Fruit fly (Drosophila melanogaster): Measurements from ENCODE around the gene Act88F.

Act88F gene

DNA sequence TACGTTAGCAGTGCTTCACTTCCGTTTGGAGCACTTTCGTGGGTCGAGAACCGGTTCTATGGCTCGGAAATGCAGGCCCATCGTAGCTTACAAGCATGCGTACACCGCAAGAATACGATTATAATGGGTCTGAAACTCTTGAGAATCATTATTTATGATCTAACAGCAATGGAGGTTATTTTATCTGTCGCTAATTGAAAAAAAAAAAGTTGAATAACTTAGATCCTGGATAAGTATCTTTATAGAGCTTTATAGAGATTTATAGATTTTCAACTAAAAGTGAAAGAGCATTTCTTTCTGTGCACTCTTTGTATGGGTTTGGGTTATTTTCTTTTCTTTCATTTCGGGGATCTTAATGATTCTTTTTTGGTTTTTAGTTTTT, 12.0 kb upstream of the Act88F start (continued):
- TF ChIP-seq CG18262 (tag; optimal IDR thresholded peaks at IDR 0.05) (peak; percentile 83), CG14014 (GFP tag; IDR thresholded peaks at IDR 0.05) (0 out of 2 replicates have a peak, but pooled peaks have one; percentile 18), sens-2 (GFP tag; IDR thresholded peaks at IDR 0.05) (peak; percentile 27; the same call in 1 of the 2 replicates), B-H1 (GFP tag; IDR thresholded peaks at IDR 0.05) (0 out of 3 replicates have a peak, but pooled peaks have one; percentile 20), trh (GFP tag; optimal IDR thresholded peaks at IDR 0.05) (no peak), corto (GFP tag; optimal IDR thresholded peaks at IDR 0.05) (peak; percentile 12), CG18011 (GFP tag; optimal IDR thresholded peaks at IDR 0.05) (no peak), sisA (GFP tag; IDR thresholded peaks at IDR 0.05) (peak; percentile 15; the same call in 1 of the 2 replicates), hkb (optimal IDR thresholded peaks at IDR 0.05) (no peak), hkb (GFP tag; IDR thresholded peaks at IDR 0.05) (peak; percentile 56; the same call in 1 of the 2 replicates), CG8290 (GFP tag; optimal IDR thresholded peaks at IDR 0.05) (peak; percentile 41), CG8290 (tag; optimal IDR thresholded peaks at IDR 0.05) (no peak), dpn (GFP tag; optimal IDR thresholded peaks at IDR 0.05) (peak in 1 of 2 experiments; percentile 49), CG10431 (GFP tag; optimal IDR thresholded peaks at IDR 0.05) (peak; percentile 3), CG43689 (GFP tag; IDR thresholded peaks at IDR 0.05) (no peak), schlank (tag; optimal IDR thresholded peaks at IDR 0.05) (no peak), pum (GFP tag; optimal IDR thresholded peaks at IDR 0.05) (peak; percentile 54), tio (GFP tag; optimal IDR thresholded peaks at IDR 0.05) (peak; percentile 42), Stat92E (GFP tag; optimal IDR thresholded peaks at IDR 0.05) (peak in 1 of 3 experiments; percentile 34), CG2678 (tag; optimal IDR thresholded peaks at IDR 0.05) (peak; percentile 60), CG13424 (tag; optimal IDR thresholded peaks at IDR 0.05) (peak; percentile 63), Atf3 (GFP tag; optimal IDR thresholded peaks at IDR 0.05) (peak; percentile 14), D (optimal IDR thresholded peaks at IDR 0.05) (no peak), D (GFP tag; optimal IDR thresholded peaks at IDR 0.05) (peak; percentile 43), pan (optimal IDR thresholded peaks at IDR 0.05) (no peak), pan (GFP tag; optimal IDR thresholded peaks at IDR 0.05 in 1 of 2, IDR thresholded peaks at IDR 0.05 in 1 of 2) (peak in 1 of 2 experiments; percentile 8), CG30403 (GFP tag; optimal IDR thresholded peaks at IDR 0.05) (peak; percentile 56), Ssrp (tag; optimal IDR thresholded peaks at IDR 0.05) (peak; percentile 69), CG6254 (GFP tag; optimal IDR thresholded peaks at IDR 0.05) (peak; percentile 8), tgo (GFP tag; IDR thresholded peaks at IDR 0.05) (peak; percentile 28; the same call in 1 of the 3 replicates), tap (tag; optimal IDR thresholded peaks at IDR 0.05) (no peak), CG10209 (GFP tag; optimal IDR thresholded peaks at IDR 0.05) (peak; percentile 17), Lhr (GFP tag; optimal IDR thresholded peaks at IDR 0.05) (peak; percentile 31), seq (GFP tag; IDR thresholded peaks at IDR 0.05) (0 out of 2 replicates have a peak, but pooled peaks have one; percentile 18), CG30020 (tag; optimal IDR thresholded peaks at IDR 0.05) (peak; percentile 22), CG10979 (tag; optimal IDR thresholded peaks at IDR 0.05) (peak; percentile 79), CG8478 (optimal IDR thresholded peaks at IDR 0.05) (no peak), CG2202 (tag; optimal IDR thresholded peaks at IDR 0.05) (peak; percentile 69), gem (tag; optimal IDR thresholded peaks at IDR 0.05) (peak; percentile 82), CG3407 (GFP tag; optimal IDR thresholded peaks at IDR 0.05) (peak; percentile 37), lilli (GFP tag; optimal IDR thresholded peaks at IDR 0.05) (peak; percentile 21), CG17829 (tag; optimal IDR thresholded peaks at IDR 0.05) (peak; percentile 73), chif (GFP tag; optimal IDR thresholded peaks at IDR 0.05) (peak in 1 of 2 experiments; percentile 68), ash1 (GFP tag; optimal IDR thresholded peaks at IDR 0.05) (no peak), Chrac-16 (GFP tag; optimal IDR thresholded peaks at IDR 0.05) (peak; percentile 60), CoRest (tag; optimal IDR thresholded peaks at IDR 0.05) (peak; percentile 58), CG9727 (GFP tag; optimal IDR thresholded peaks at IDR 0.05) (no peak), insv (GFP tag; optimal IDR thresholded peaks at IDR 0.05) (no peak), Hr3 (GFP tag; optimal IDR thresholded peaks at IDR 0.05) (peak; percentile 39), ara (GFP tag; IDR thresholded peaks at IDR 0.05) (peak; percentile 37; the same call in 1 of the 2 replicates), kay (GFP tag; optimal IDR thresholded peaks at IDR 0.05) (peak; percentile 17)

Data from whole organism, embryonic.